Worm (Caenorhabditis elegans) whole organism, L4 larva: ENCODE data around the gene ZK1086.3.

Experiments used
- F49E8.2 ChIP-seq: sonication (generic microtip); optimal IDR thresholded peaks from 2 replicates; lab custom pipeline; 2016; ENCODE audit warnings: missing compliant biosample characterization, mild to moderate bottlenecking, missing genetic modification characterization, borderline replicate concordance
- R02D3.7 ChIP-seq: fragments of 150-350 bp; sonication (generic microtip); optimal IDR thresholded peaks from 3 replicates; lab custom pipeline; 2014; ENCODE audit warnings: missing biosample characterization, missing genetic modification characterization
- ZK546.5 ChIP-seq, 2 experiments: sonication (generic microtip); optimal IDR thresholded peaks; 2 replicates each; lab custom pipeline; 2017; ENCODE audit warnings: missing biosample characterization in 2 of 2, missing genetic modification characterization in 2 of 2
- aha-1 ChIP-seq: fragments of 150-350 bp; peaks from one replicate; lab custom pipeline; 2014; ENCODE audit warnings: missing biosample characterization, missing genetic modification characterization
- ama-1 ChIP-seq: fragments of 150-350 bp; optimal IDR thresholded peaks from 2 replicates; lab custom pipeline; 2014; ENCODE audit warnings: inconsistent platforms, mixed read lengths
- ceh-28 ChIP-seq: fragments of 150-350 bp; optimal IDR thresholded peaks from 2 replicates; lab custom pipeline; 2014; ENCODE audit warnings: missing biosample characterization, missing genetic modification reagents, missing genetic modification characterization
- daf-12 ChIP-seq: fragments of 150-350 bp; optimal IDR thresholded peaks from 2 replicates; lab custom pipeline; 2014; ENCODE audit warnings: missing biosample characterization, missing genetic modification reagents, missing genetic modification characterization
- daf-16 ChIP-seq, 3 experiments: sonication (generic microtip); optimal IDR thresholded peaks; 2 replicates each; lab custom pipeline; 2016 to 2017; ENCODE audit warnings: missing genetic modification characterization in 3 of 3, missing genetic modification reagents in 3 of 3, mild to moderate bottlenecking in 2 of 3, missing compliant biosample characterization in 2 of 3, missing biosample characterization in 1 of 3, moderate library complexity in 1 of 3
- dmd-6 ChIP-seq: fragments of 200-800 bp; sonication (Bioruptor generic); IDR thresholded peaks from 2 replicates; pipeline ENCODE4 v1.3.6; 2022; ENCODE audit warnings: missing genetic modification reagents, missing genetic modification characterization, missing compliant biosample characterization
- dve-1 ChIP-seq: sonication (generic microtip); optimal IDR thresholded peaks from 2 replicates; lab custom pipeline; 2017; ENCODE audit warnings: antibody characterized with exemption, mild to moderate bottlenecking, missing genetic modification characterization, missing compliant biosample characterization; ENCODE audit not compliant: insufficient read depth
- egl-43 ChIP-seq: fragments of 200-800 bp; sonication (Bioruptor generic); IDR thresholded peaks from 2 replicates; pipeline ENCODE4 v1.3.6; 2022; ENCODE audit warnings: missing genetic modification reagents, missing genetic modification characterization, missing compliant biosample characterization
- hif-1 ChIP-seq, 2 experiments: sonication (generic microtip); optimal IDR thresholded peaks; 2 replicates each; lab custom pipeline; 2016 to 2017; ENCODE audit warnings: missing compliant biosample characterization in 2 of 2, missing genetic modification characterization in 2 of 2, missing genetic modification reagents in 2 of 2, missing genotype in 2 of 2, mild to moderate bottlenecking in 1 of 2
- hlh-11 ChIP-seq: fragments of 200-800 bp; sonication (Bioruptor generic); optimal IDR thresholded peaks from 2 replicates; lab custom pipeline; 2018; ENCODE audit warnings: mild to moderate bottlenecking, missing genetic modification characterization, missing compliant biosample characterization
- hlh-30 ChIP-seq: sonication (generic microtip); optimal IDR thresholded peaks from 2 replicates; lab custom pipeline; 2017; ENCODE audit warnings: antibody characterized with exemption, mild to moderate bottlenecking, missing genetic modification characterization, missing compliant biosample characterization; ENCODE audit not compliant: insufficient read depth
- hmg-1.1 ChIP-seq: fragments of 200-800 bp; sonication (Bioruptor generic); IDR thresholded peaks from 2 replicates; pipeline ENCODE4 v1.3.6; 2022; ENCODE audit warnings: missing genetic modification reagents, missing genetic modification characterization, missing compliant biosample characterization
- lin-1 ChIP-seq: fragments of 200-800 bp; sonication (Bioruptor generic); IDR thresholded peaks from 2 replicates; pipeline ENCODE4 v1.3.6; 2022; ENCODE audit warnings: missing genetic modification reagents, missing genetic modification characterization, missing compliant biosample characterization
- lin-13 ChIP-seq: fragments of 150-350 bp; optimal IDR thresholded peaks from 2 replicates; lab custom pipeline; 2014; ENCODE audit warnings: missing biosample characterization, missing genetic modification reagents, missing genetic modification characterization
- lin-15B ChIP-seq: fragments of 150-350 bp; sonication (generic microtip); optimal IDR thresholded peaks from 3 replicates; lab custom pipeline; 2014; ENCODE audit warnings: missing biosample characterization, missing genetic modification characterization
- lin-38 ChIP-seq: fragments of 200-800 bp; sonication (Bioruptor generic); IDR thresholded peaks from 2 replicates; pipeline ENCODE4 v1.3.6; 2022; ENCODE audit warnings: missing genetic modification reagents, missing genetic modification characterization, missing compliant biosample characterization
- lin-39 ChIP-seq: fragments of 150-350 bp; optimal IDR thresholded peaks from 2 replicates; lab custom pipeline; 2014; ENCODE audit warnings: missing biosample characterization, missing genetic modification reagents, missing genetic modification characterization
- madf-9 ChIP-seq: fragments of 200-800 bp; sonication (Bioruptor generic); conservative IDR thresholded peaks from 2 replicates; pipeline ENCODE4 v1.3.6; 2022; ENCODE audit warnings: missing genetic modification reagents, missing genetic modification characterization, missing compliant biosample characterization
- mes-2 ChIP-seq: sonication (generic microtip); optimal IDR thresholded peaks from 2 replicates; lab custom pipeline; 2016; ENCODE audit warnings: missing genotype, mild to moderate bottlenecking, missing genetic modification characterization, missing compliant biosample characterization; ENCODE audit not compliant: poor library complexity, severe bottlenecking
- mxl-3 ChIP-seq: fragments of 200-800 bp; sonication (Bioruptor generic); optimal IDR thresholded peaks from 2 replicates; lab custom pipeline; 2018; ENCODE audit warnings: mild to moderate bottlenecking, missing genetic modification characterization, missing compliant biosample characterization
- nhr-10 ChIP-seq: fragments of 150-350 bp; optimal IDR thresholded peaks from 2 replicates; lab custom pipeline; 2014; ENCODE audit warnings: missing biosample characterization, missing genetic modification characterization
- nhr-28 ChIP-seq: fragments of 150-350 bp; optimal IDR thresholded peaks from 2 replicates; lab custom pipeline; 2014; ENCODE audit warnings: missing biosample characterization, missing genetic modification characterization
- nhr-42 ChIP-seq: fragments of 200-800 bp; sonication (Bioruptor generic); IDR thresholded peaks from 2 replicates; pipeline ENCODE4 v1.3.6; 2022; ENCODE audit warnings: missing genetic modification characterization, missing compliant biosample characterization
- nhr-48 ChIP-seq: sonication (generic microtip); optimal IDR thresholded peaks from 2 replicates; lab custom pipeline; 2016; ENCODE audit warnings: mild to moderate bottlenecking, missing genetic modification characterization, missing compliant biosample characterization
- nhr-6 ChIP-seq: fragments of 150-350 bp; optimal IDR thresholded peaks from 2 replicates; lab custom pipeline; 2014; ENCODE audit warnings: missing biosample characterization, missing genetic modification characterization
- nhr-76 ChIP-seq: fragments of 150-350 bp; optimal IDR thresholded peaks from 2 replicates; lab custom pipeline; 2014; ENCODE audit warnings: missing biosample characterization, missing genetic modification characterization
- nhr-77 ChIP-seq: fragments of 150-350 bp; optimal IDR thresholded peaks from 2 replicates; lab custom pipeline; 2014; ENCODE audit warnings: missing biosample characterization, missing genetic modification characterization
- pha-4 ChIP-seq, 2 experiments: fragments of 150-350 bp in 1 of 2; fragments of 200-800 bp in 1 of 2; sonication (Bioruptor generic) in 1 of 2; IDR thresholded peaks in 1 of 2; optimal IDR thresholded peaks in 1 of 2; 2 replicates each; pipeline versions ENCODE4 v1.3.6 to Lab custom; 2014 to 2022; ENCODE audit warnings: missing genetic modification characterization in 2 of 2, missing genetic modification reagents in 2 of 2, missing biosample characterization in 1 of 2, missing compliant biosample characterization in 1 of 2
- php-3 ChIP-seq: fragments of 200-800 bp; sonication (Bioruptor generic); IDR thresholded peaks from 2 replicates; pipeline ENCODE4 v1.3.6; 2022; ENCODE audit warnings: missing genetic modification reagents, missing genetic modification characterization, missing compliant biosample characterization
- pqm-1 ChIP-seq: sonication (generic microtip); optimal IDR thresholded peaks from 2 replicates; lab custom pipeline; 2017; ENCODE audit warnings: missing biosample characterization, missing genetic modification characterization
- snpc-1.2 ChIP-seq: fragments of 200-800 bp; sonication (Bioruptor generic); IDR thresholded peaks from 2 replicates; pipeline ENCODE4 v1.3.6; 2022; ENCODE audit warnings: missing genetic modification reagents, missing genetic modification characterization, missing compliant biosample characterization
- snpc-4 ChIP-seq: fragments of 150-350 bp; optimal IDR thresholded peaks from 2 replicates; lab custom pipeline; 2014; ENCODE audit warnings: missing biosample characterization, missing genetic modification characterization
- spr-1 ChIP-seq: sonication (generic microtip); optimal IDR thresholded peaks from 2 replicates; lab custom pipeline; 2016; ENCODE audit warnings: mild to moderate bottlenecking, missing genetic modification characterization, missing compliant biosample characterization
- tra-1 ChIP-seq: fragments of 200-800 bp; sonication (Bioruptor generic); IDR thresholded peaks from 2 replicates; pipeline ENCODE4 v1.3.6; 2022; ENCODE audit warnings: missing genetic modification reagents, missing genetic modification characterization, missing compliant biosample characterization
- unc-39 ChIP-seq: sonication (generic microtip); optimal IDR thresholded peaks from 2 replicates; lab custom pipeline; 2017; ENCODE audit warnings: missing biosample characterization, missing genetic modification characterization
- unc-62 ChIP-seq, 3 experiments: fragments of 150-350 bp in 1 of 3; sonication (generic microtip); optimal IDR thresholded peaks in 2 of 3; peaks in 1 of 3; 1 replicate in 1 of 3; 2 replicates in 2 of 3; lab custom pipeline; 2014 to 2017; ENCODE audit warnings: missing biosample characterization in 3 of 3, missing genetic modification characterization in 3 of 3, missing genetic modification reagents in 3 of 3, missing genotype in 1 of 3
- ztf-11 ChIP-seq: fragments of 150-350 bp; optimal IDR thresholded peaks from 2 replicates; lab custom pipeline; 2014; ENCODE audit warnings: missing biosample characterization, missing genetic modification characterization

Gene ZK1086.3

ce11 chrX:13745558-13745957 is 45.1 kb upstream of the ZK1086.3 start:
- peak; percentile 61; the same call in 1 of the 2 replicates for TF ChIP-seq php-3 (GFP tag; lab: Robert Waterston, UW)
- TF ChIP-seq mes-2 (tag; lab: Kevin White, UChicago) = peak; percentile 3
- no peak for TF ChIP-seq R02D3.7 (tag; lab: Kevin White, UChicago)
- TF ChIP-seq aha-1 (tag; lab: Kevin White, UChicago) = peak; percentile 77
- no peak for TF ChIP-seq ztf-11 (tag; lab: Kevin White, UChicago)
- no peak for TF ChIP-seq pqm-1
- no peak for TF ChIP-seq snpc-1.2 (GFP tag; lab: Robert Waterston, UW)
- TF ChIP-seq unc-39 (tag; lab: Kevin White, UChicago) = no peak
- no peak for TF ChIP-seq lin-13 (GFP tag; lab: Kevin White, UChicago)
- no peak for TF ChIP-seq daf-16 (GFP tag; optimal IDR thresholded peaks at IDR 0.05; lab: Kevin White, UChicago)
- peak; percentile 19 for TF ChIP-seq daf-16 (tag; optimal IDR thresholded peaks at IDR 0.05; lab: Kevin White, UChicago)
- TF ChIP-seq nhr-6 = no peak

- TF ChIP-seq nhr-6 (no peak), daf-12 (tag; lab: Kevin White, UChicago) (no peak), dmd-6 (peak; percentile 79), tra-1 (no peak), snpc-4 (tag; lab: Kevin White, UChicago) (no peak), nhr-42 (GFP tag; lab: Robert Waterston, UW) (no peak), mxl-3 (GFP tag; lab: Kevin White, UChicago) (no peak), lin-1 (GFP tag; lab: Robert Waterston, UW) (no peak), pqm-1 (peak; percentile 20), php-3 (GFP tag; lab: Robert Waterston, UW) (no peak), aha-1 (tag; lab: Kevin White, UChicago) (no peak), hlh-30 (peak; percentile 42), daf-16 (GFP tag; optimal IDR thresholded peaks at IDR 0.05; lab: Kevin White, UChicago) (no peak), daf-16 (tag; optimal IDR thresholded peaks at IDR 0.05; lab: Kevin White, UChicago) (peak; percentile 70), ceh-28 (tag; lab: Kevin White, UChicago) (no peak), pha-4 (GFP tag; IDR thresholded peaks at IDR 0.05; lab: Robert Waterston, UW) (no peak), pha-4 (tag; optimal IDR thresholded peaks at IDR 0.05; lab: Kevin White, UChicago) (no peak), F49E8.2 (no peak), dve-1 (tag; lab: Kevin White, UChicago) (peak; percentile 8), hlh-11 (tag; lab: Kevin White, UChicago) (peak; percentile 70), nhr-76 (tag; lab: Kevin White, UChicago) (no peak), lin-13 (GFP tag; lab: Kevin White, UChicago) (no peak), nhr-28 (tag; lab: Kevin White, UChicago) (peak; percentile 15), ZK546.5 (tag; optimal IDR thresholded peaks at IDR 0.05; lab: Kevin White, UChicago) (no peak), nhr-10 (tag; lab: Kevin White, UChicago) (no peak), lin-39 (tag; lab: Kevin White, UChicago) (no peak), nhr-48 (tag; lab: Kevin White, UChicago) (no peak), hmg-1.1 (GFP tag; lab: Robert Waterston, UW) (no peak)
These were observed 44.4 kb upstream of the ZK1086.3 start for ce11 chrX:13746231-13746630.

ce11 chrX:13746661-13747365 is 43.8 kb upstream of the ZK1086.3 start, which contains the start of gene nhr-71:
nhr-71 (plus strand) TSS chrX:13747315.
- no peak for TF ChIP-seq dmd-6
- TF ChIP-seq nhr-77 (tag; lab: Kevin White, UChicago) = no peak
- TF ChIP-seq spr-1 (tag; lab: Kevin White, UChicago) = no peak
- 0 out of 2 replicates have a peak, but pooled peaks have one; percentile 15 for TF ChIP-seq lin-38 (GFP tag; lab: Robert Waterston, UW)
- TF ChIP-seq mes-2 (tag; lab: Kevin White, UChicago) = peak; percentile 36
- no peak for TF ChIP-seq F49E8.2
- no peak for TF ChIP-seq egl-43
- no peak for TF ChIP-seq lin-15B (tag; lab: Kevin White, UChicago)
- no peak for TF ChIP-seq hif-1 (tag; optimal IDR thresholded peaks at IDR 0.05; lab: Kevin White, UChicago)
- no peak for TF ChIP-seq ama-1 (lab: Kevin White, UChicago)
- TF ChIP-seq unc-62 (GFP tag; optimal IDR thresholded peaks at IDR 0.05 in 1 of 2; lab: Kevin White, UChicago) = peak in 1 of 2 experiments; percentile 10
- TF ChIP-seq unc-62 (tag; optimal IDR thresholded peaks at IDR 0.05; lab: Kevin White, UChicago) = no peak
- TF ChIP-seq pqm-1 = no peak
- TF ChIP-seq madf-9 = no peak
